Worm (Caenorhabditis elegans) whole organism, young adult: ENCODE results near the gene kbp-3.
A peak's percentile ranks its signal among the peaks of the same experiment; 100 is the strongest.

Experiments
- F10E7.11 ChIP-seq: sonication (generic microtip); optimal IDR thresholded peaks from 2 replicates; lab custom pipeline; 2017; ENCODE audit warnings: mild to moderate bottlenecking, missing genetic modification characterization, moderate library complexity, missing compliant biosample characterization
- F23B12.7 ChIP-seq: sonication (generic microtip); optimal IDR thresholded peaks from 2 replicates; lab custom pipeline; 2017; ENCODE audit warnings: missing genetic modification characterization, mild to moderate bottlenecking, missing compliant biosample characterization, antibody characterized with exemption, moderate library complexity; ENCODE audit not compliant: insufficient read depth
- F52B5.7 ChIP-seq: sonication (generic microtip); optimal IDR thresholded peaks from 2 replicates; lab custom pipeline; 2016; ENCODE audit warnings: mild to moderate bottlenecking, missing genetic modification characterization, missing compliant biosample characterization
- F55B11.4 ChIP-seq: sonication (generic microtip); optimal IDR thresholded peaks from 2 replicates; lab custom pipeline; 2016; ENCODE audit warnings: missing compliant biosample characterization, missing genetic modification characterization, borderline replicate concordance; ENCODE audit not compliant: insufficient read depth
- F57C9.4 ChIP-seq: sonication (generic microtip); optimal IDR thresholded peaks from 2 replicates; lab custom pipeline; 2017; ENCODE audit warnings: mild to moderate bottlenecking, missing genetic modification characterization, missing compliant biosample characterization
- T07F8.4 ChIP-seq: sonication (generic microtip); optimal IDR thresholded peaks from 2 replicates; lab custom pipeline; 2016; ENCODE audit warnings: mild to moderate bottlenecking, missing genetic modification characterization, moderate library complexity, missing compliant biosample characterization
- Y53G8AR.9 ChIP-seq: fragments of 200-800 bp; sonication (Bioruptor generic); conservative IDR thresholded peaks from 2 replicates; pipeline ENCODE4 v1.3.6; 2022; ENCODE audit warnings: missing genetic modification reagents, missing genetic modification characterization, missing compliant biosample characterization
- Y67H2A.10 ChIP-seq: fragments of 200-800 bp; sonication (Bioruptor generic); conservative IDR thresholded peaks from 2 replicates; pipeline ENCODE4 v1.3.6; 2022; ENCODE audit warnings: missing genetic modification reagents, missing genetic modification characterization, missing compliant biosample characterization
- Y79H2A.3 ChIP-seq: fragments of 200-800 bp; sonication (Bioruptor generic); conservative IDR thresholded peaks from 2 replicates; pipeline ENCODE4 v1.3.6; 2022; ENCODE audit warnings: missing genetic modification reagents, missing genetic modification characterization, missing compliant biosample characterization
- Y95B8A.8 ChIP-seq: fragments of 200-800 bp; sonication (Bioruptor generic); IDR thresholded peaks from 2 replicates; pipeline ENCODE4 v1.3.6; 2022; ENCODE audit warnings: missing genetic modification reagents, missing genetic modification characterization, missing compliant biosample characterization
- athp-1 ChIP-seq: sonication (generic microtip); optimal IDR thresholded peaks from 2 replicates; lab custom pipeline; 2017; ENCODE audit warnings: mild to moderate bottlenecking, missing genetic modification characterization, missing compliant biosample characterization
- attf-6 ChIP-seq: fragments of 200-800 bp; sonication (Bioruptor generic); IDR thresholded peaks from 2 replicates; pipeline ENCODE4 v1.3.6; 2022; ENCODE audit warnings: missing genetic modification reagents, missing genetic modification characterization, missing compliant biosample characterization
- bed-2 ChIP-seq: fragments of 200-800 bp; sonication (Bioruptor generic); IDR thresholded peaks from 2 replicates; pipeline ENCODE4 v1.3.6; 2022; ENCODE audit warnings: missing genetic modification reagents, missing genetic modification characterization, missing compliant biosample characterization
- ccch-3 ChIP-seq: fragments of 200-800 bp; sonication (Bioruptor generic); optimal IDR thresholded peaks from 2 replicates; lab custom pipeline; 2018; ENCODE audit warnings: mild to moderate bottlenecking, missing genetic modification characterization, missing compliant biosample characterization
- ceh-100 ChIP-seq: fragments of 200-800 bp; sonication (Bioruptor generic); IDR thresholded peaks from 2 replicates; pipeline ENCODE4 v1.3.6; 2022; ENCODE audit warnings: missing genetic modification reagents, missing genetic modification characterization, missing compliant biosample characterization
- ceh-79 ChIP-seq: sonication (generic microtip); optimal IDR thresholded peaks from 2 replicates; lab custom pipeline; 2017; ENCODE audit warnings: mild to moderate bottlenecking, missing genetic modification characterization, missing compliant biosample characterization
- efl-1 ChIP-seq: fragments of 150-350 bp; optimal IDR thresholded peaks from 2 replicates; lab custom pipeline; 2014; ENCODE audit warnings: missing biosample characterization, missing genetic modification reagents, missing genetic modification characterization
- egl-18 ChIP-seq: fragments of 200-800 bp; sonication (Bioruptor generic); IDR thresholded peaks from 2 replicates; pipeline ENCODE4 v1.3.6; 2022; ENCODE audit warnings: missing genetic modification reagents, missing genetic modification characterization, missing compliant biosample characterization
- gei-17 ChIP-seq: fragments of 200-800 bp; sonication (Bioruptor generic); optimal IDR thresholded peaks from 2 replicates; lab custom pipeline; 2018; ENCODE audit warnings: mild to moderate bottlenecking, missing genetic modification characterization, missing compliant biosample characterization
- him-1 ChIP-seq: sonication (generic microtip); optimal IDR thresholded peaks from 2 replicates; lab custom pipeline; 2016; ENCODE audit warnings: missing genotype, missing genetic modification reagents, missing genetic modification characterization, missing compliant biosample characterization
- hlh-26 ChIP-seq: fragments of 200-800 bp; sonication (Bioruptor generic); conservative IDR thresholded peaks from 2 replicates; pipeline ENCODE4 v1.3.6; 2022; ENCODE audit warnings: missing genetic modification reagents, missing genetic modification characterization, missing compliant biosample characterization
- hmg-20 ChIP-seq: fragments of 200-800 bp; sonication (Bioruptor generic); IDR thresholded peaks from 2 replicates; pipeline ENCODE4 v1.3.6; 2022; ENCODE audit warnings: missing genetic modification reagents, missing genetic modification characterization, missing compliant biosample characterization
- lin-35 ChIP-seq, 3 experiments: fragments of 150-350 bp in 2 of 3; sonication (generic microtip) in 1 of 3; optimal IDR thresholded peaks; 2 replicates each; lab custom pipeline; 2014 to 2018; ENCODE audit warnings: missing biosample characterization in 3 of 3, missing genetic modification characterization in 3 of 3, missing genetic modification reagents in 3 of 3
- lir-1 ChIP-seq: fragments of 200-800 bp; sonication (Bioruptor generic); conservative IDR thresholded peaks from 2 replicates; pipeline ENCODE4 v1.3.6; 2022; ENCODE audit warnings: missing genetic modification reagents, missing genetic modification characterization, missing compliant biosample characterization
- lsy-27 ChIP-seq: sonication (generic microtip); optimal IDR thresholded peaks from 2 replicates; lab custom pipeline; 2017; ENCODE audit warnings: missing genetic modification characterization, mild to moderate bottlenecking, missing compliant biosample characterization, antibody characterized with exemption, missing genotype, borderline replicate concordance; ENCODE audit not compliant: insufficient read depth
- madf-8 ChIP-seq: fragments of 200-800 bp; sonication (Bioruptor generic); conservative IDR thresholded peaks from 2 replicates; pipeline ENCODE4 v1.3.6; 2022; ENCODE audit warnings: missing genetic modification reagents, missing genetic modification characterization, missing compliant biosample characterization
- mel-28 ChIP-seq: sonication (generic microtip); optimal IDR thresholded peaks from 2 replicates; lab custom pipeline; 2016; ENCODE audit warnings: borderline replicate concordance, mild to moderate bottlenecking, missing genetic modification characterization, missing compliant biosample characterization
- mxl-1 ChIP-seq: sonication (generic microtip); optimal IDR thresholded peaks from 2 replicates; lab custom pipeline; 2016; ENCODE audit warnings: missing genetic modification characterization, missing compliant biosample characterization
- nfya-2 ChIP-seq: fragments of 200-800 bp; sonication (Bioruptor generic); IDR thresholded peaks from 2 replicates; pipeline ENCODE4 v1.3.6; 2022; ENCODE audit warnings: missing genetic modification reagents, missing genetic modification characterization, missing compliant biosample characterization
- nfyb-1 ChIP-seq: fragments of 200-800 bp; sonication (Bioruptor generic); IDR thresholded peaks from 2 replicates; pipeline ENCODE4 v1.3.6; 2022; ENCODE audit warnings: missing genetic modification reagents, missing genetic modification characterization, missing compliant biosample characterization
- nhr-27 ChIP-seq: fragments of 200-800 bp; sonication (Bioruptor generic); optimal IDR thresholded peaks from 2 replicates; lab custom pipeline; 2018; ENCODE audit warnings: mild to moderate bottlenecking, missing genetic modification characterization, moderate library complexity, missing compliant biosample characterization
- nhr-80 ChIP-seq: sonication (generic microtip); optimal IDR thresholded peaks from 2 replicates; lab custom pipeline; 2016; ENCODE audit warnings: missing genetic modification characterization, missing compliant biosample characterization
- nhr-90 ChIP-seq: sonication (generic microtip); optimal IDR thresholded peaks from 2 replicates; lab custom pipeline; 2016; ENCODE audit warnings: missing genotype, mild to moderate bottlenecking, missing genetic modification characterization, missing compliant biosample characterization
- pha-4 ChIP-seq: fragments of 150-350 bp; sonication (generic microtip); optimal IDR thresholded peaks from 2 replicates; lab custom pipeline; 2014; ENCODE audit warnings: missing biosample characterization, missing genetic modification reagents, missing genetic modification characterization
- snpc-3.4 ChIP-seq: sonication (generic microtip); optimal IDR thresholded peaks from 2 replicates; lab custom pipeline; 2017; ENCODE audit warnings: missing genetic modification characterization, mild to moderate bottlenecking, missing compliant biosample characterization, antibody characterized with exemption, moderate library complexity, missing genotype, missing genetic modification reagents
- somi-1 ChIP-seq: fragments of 200-800 bp; sonication (Bioruptor generic); optimal IDR thresholded peaks from 2 replicates; lab custom pipeline; 2018; ENCODE audit warnings: mild to moderate bottlenecking, missing genetic modification characterization, missing compliant biosample characterization
- sptf-2 ChIP-seq: fragments of 200-800 bp; sonication (Bioruptor generic); optimal IDR thresholded peaks from 2 replicates; lab custom pipeline; 2018; ENCODE audit warnings: mild to moderate bottlenecking, missing genetic modification characterization, missing compliant biosample characterization
- tbp1 ChIP-seq: fragments of 200-800 bp; sonication (Bioruptor generic); optimal IDR thresholded peaks from 2 replicates; lab custom pipeline; 2018; ENCODE audit warnings: mild to moderate bottlenecking, missing genetic modification characterization, missing compliant biosample characterization
- tbx-9 ChIP-seq: sonication (generic microtip); optimal IDR thresholded peaks from 2 replicates; lab custom pipeline; 2016; ENCODE audit warnings: borderline replicate concordance, missing genetic modification characterization, inconsistent platforms, missing compliant biosample characterization
- unc-130 ChIP-seq: sonication (generic microtip); optimal IDR thresholded peaks from 2 replicates; lab custom pipeline; 2016; ENCODE audit warnings: missing genetic modification reagents, missing genetic modification characterization, missing compliant biosample characterization
- xnd-1 ChIP-seq: sonication (generic microtip); optimal IDR thresholded peaks from 2 replicates; lab custom pipeline; 2016; ENCODE audit warnings: missing genotype, missing genetic modification reagents, missing genetic modification characterization, missing compliant biosample characterization
- ztf-22 ChIP-seq: fragments of 200-800 bp; sonication (Bioruptor generic); optimal IDR thresholded peaks from 2 replicates; lab custom pipeline; 2018; ENCODE audit warnings: mild to moderate bottlenecking, missing genetic modification characterization, moderate library complexity, missing compliant biosample characterization
- ztf-3 ChIP-seq: fragments of 200-800 bp; sonication (Bioruptor generic); optimal IDR thresholded peaks from 2 replicates; lab custom pipeline; 2018; ENCODE audit warnings: mild to moderate bottlenecking, missing genetic modification characterization, missing compliant biosample characterization

kbp-3 gene

ce11 chrII:14357936-14358416 is 31.9 kb downstream of the kbp-3 start, which contains the start of the genes agl-1 and pfs-2 (continued):
- peak; percentile 69 for TF ChIP-seq F23B12.7 (tag; lab: Kevin White, UChicago)

DNA sequence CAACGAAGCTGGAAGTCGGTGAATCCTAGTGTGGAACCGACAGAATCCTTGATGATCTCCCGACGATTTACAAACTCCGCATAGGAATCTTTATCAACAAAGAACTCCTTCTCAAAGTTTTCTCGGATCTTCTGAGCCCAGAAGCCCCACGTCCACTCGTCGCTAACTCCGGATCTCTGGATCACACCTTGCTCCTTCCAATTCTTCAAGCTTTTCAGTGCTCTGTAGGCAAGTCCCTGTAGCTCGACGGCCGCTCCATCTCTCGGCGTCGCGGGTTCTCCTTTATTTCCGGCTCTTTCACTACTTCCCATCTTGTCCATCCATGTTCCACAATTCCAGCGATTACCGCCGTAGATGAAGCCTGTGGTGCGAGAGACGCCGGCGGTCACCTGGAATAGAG is 38.5 kb downstream of the kbp-3 start:
- TF ChIP-seq somi-1, result no peak
- no peak for TF ChIP-seq ztf-22 (GFP tag; lab: Kevin White, UChicago)
- TF ChIP-seq nhr-90, result no peak
- no peak for TF ChIP-seq efl-1
- TF ChIP-seq xnd-1 (tag; lab: Kevin White, UChicago), result no peak
- TF ChIP-seq nhr-27 (tag; lab: Kevin White, UChicago), result no peak
- TF ChIP-seq bed-2 (GFP tag; lab: Robert Waterston, UW), result no peak
- TF ChIP-seq hlh-26 (GFP tag; lab: Robert Waterston, UW), result no peak
- TF ChIP-seq Y67H2A.10 (GFP tag; lab: Robert Waterston, UW), result no peak
- no peak for TF ChIP-seq ztf-3 (GFP tag; lab: Kevin White, UChicago)
- TF ChIP-seq mel-28 (tag; lab: Kevin White, UChicago), result no peak
- no peak for TF ChIP-seq lsy-27 (tag; lab: Kevin White, UChicago)
- TF ChIP-seq F23B12.7 (tag; lab: Kevin White, UChicago), result no peak
- no peak for TF ChIP-seq snpc-3.4 (tag; lab: Kevin White, UChicago)

ce11 chrII:14350768-14351167 is 39.1 kb downstream of the kbp-3 start:
- TF ChIP-seq attf-6 (no peak; the same call in none of the 2 replicates), F52B5.7 (tag; lab: Kevin White, UChicago) (peak; percentile 39), athp-1 (tag; lab: Kevin White, UChicago) (peak; percentile 53), snpc-3.4 (tag; lab: Kevin White, UChicago) (no peak), pha-4 (tag; lab: Kevin White, UChicago) (no peak), madf-8 (no peak), ccch-3 (no peak), Y95B8A.8 (GFP tag; lab: Robert Waterston, UW) (no peak; the same call in 1 of the 2 replicates), nfyb-1 (GFP tag; lab: Robert Waterston, UW) (peak; percentile 69; the same call in 1 of the 2 replicates), F23B12.7 (tag; lab: Kevin White, UChicago) (no peak), gei-17 (GFP tag; lab: Kevin White, UChicago) (no peak), tbp1 (GFP tag; lab: Kevin White, UChicago) (peak; percentile 48), sptf-2 (GFP tag; lab: Kevin White, UChicago) (no peak), somi-1 (no peak), nhr-27 (tag; lab: Kevin White, UChicago) (no peak), mxl-1 (tag; lab: Kevin White, UChicago) (no peak), lir-1 (GFP tag; lab: Robert Waterston, UW) (no peak), ceh-79 (tag; lab: Kevin White, UChicago) (no peak), Y79H2A.3 (GFP tag; lab: Robert Waterston, UW) (0 out of 2 replicates have a peak, but pooled peaks have one; percentile 32), him-1 (no peak), Y53G8AR.9 (GFP tag; lab: Robert Waterston, UW) (0 out of 2 replicates have a peak, but pooled peaks have one; percentile 51), T07F8.4 (no peak), F57C9.4 (peak; percentile 17), nfya-2 (GFP tag; lab: Robert Waterston, UW) (0 out of 2 replicates have a peak, but pooled peaks have one; percentile 66), ceh-100 (GFP tag; lab: Robert Waterston, UW) (no peak), egl-18 (no peak), tbx-9 (peak; percentile 36), F55B11.4 (tag; lab: Kevin White, UChicago) (no peak), nhr-80 (tag; lab: Kevin White, UChicago) (no peak), bed-2 (GFP tag; lab: Robert Waterston, UW) (no peak), unc-130 (no peak), Y67H2A.10 (GFP tag; lab: Robert Waterston, UW) (0 out of 2 replicates have a peak, but pooled peaks have one; percentile 49), lin-35 (GFP tag; optimal IDR thresholded peaks at IDR 0.05; lab: Kevin White, UChicago) (no peak), hmg-20 (no peak), F10E7.11 (tag; lab: Kevin White, UChicago) (no peak)
